Worm (Caenorhabditis elegans) whole organism, mixed stage, embryonic: ENCODE results near the gene nas-13.
A peak's percentile ranks its signal among the peaks of the same experiment; 100 is the strongest.

Experiments
- M03D4.4 ChIP-seq: sonication (generic microtip); optimal IDR thresholded peaks from 2 replicates; lab custom pipeline; 2017; ENCODE audit warnings: mild to moderate bottlenecking, missing genetic modification characterization, missing compliant biosample characterization
- blmp-1 ChIP-seq: fragments of 150-350 bp; optimal IDR thresholded peaks from 2 replicates; lab custom pipeline; 2014; ENCODE audit warnings: missing biosample characterization, missing genetic modification characterization
- ceh-39 ChIP-seq: fragments of 150-350 bp; optimal IDR thresholded peaks from 2 replicates; lab custom pipeline; 2014; ENCODE audit warnings: missing biosample characterization, missing genetic modification characterization
- ceh-43 ChIP-seq: fragments of 200-800 bp; sonication (Bioruptor generic); optimal IDR thresholded peaks from 2 replicates; lab custom pipeline; 2018; ENCODE audit warnings: mild to moderate bottlenecking, missing genetic modification characterization, moderate library complexity, missing compliant biosample characterization
- ceh-83 ChIP-seq: fragments of 200-800 bp; sonication (Bioruptor generic); optimal IDR thresholded peaks from 2 replicates; lab custom pipeline; 2018; ENCODE audit warnings: mild to moderate bottlenecking, missing genetic modification characterization, missing compliant biosample characterization
- ces-1 ChIP-seq: fragments of 150-350 bp; optimal IDR thresholded peaks from 2 replicates; lab custom pipeline; 2014; ENCODE audit warnings: missing biosample characterization, missing genetic modification reagents, missing genetic modification characterization
- cnd-1 ChIP-seq: fragments of 200-800 bp; sonication (Bioruptor generic); optimal IDR thresholded peaks from 2 replicates; lab custom pipeline; 2018; ENCODE audit warnings: mild to moderate bottlenecking, missing genetic modification characterization, missing compliant biosample characterization
- elt-1 ChIP-seq: sonication (generic microtip); optimal IDR thresholded peaks from 2 replicates; lab custom pipeline; 2017; ENCODE audit warnings: missing genetic modification characterization, mild to moderate bottlenecking, missing compliant biosample characterization, antibody characterized with exemption, moderate library complexity, borderline replicate concordance; ENCODE audit not compliant: insufficient read depth
- flh-1 ChIP-seq: fragments of 200-800 bp; sonication (Bioruptor generic); optimal IDR thresholded peaks from 2 replicates; lab custom pipeline; 2018; ENCODE audit warnings: mild to moderate bottlenecking, missing genetic modification characterization, moderate library complexity, missing compliant biosample characterization
- ham-2 ChIP-seq: fragments of 200-800 bp; sonication (Bioruptor generic); optimal IDR thresholded peaks from 2 replicates; lab custom pipeline; 2018; ENCODE audit warnings: mild to moderate bottlenecking, missing genetic modification characterization, missing compliant biosample characterization
- hlh-1 ChIP-seq: fragments of 150-350 bp; optimal IDR thresholded peaks from 2 replicates; lab custom pipeline; 2014; ENCODE audit warnings: missing biosample characterization, missing genetic modification reagents, missing genetic modification characterization
- lin-32 ChIP-seq: fragments of 200-800 bp; sonication (Bioruptor generic); optimal IDR thresholded peaks from 2 replicates; lab custom pipeline; 2018; ENCODE audit warnings: mild to moderate bottlenecking, missing genetic modification characterization, missing compliant biosample characterization
- lsy-2 ChIP-seq: fragments of 150-350 bp; optimal IDR thresholded peaks from 2 replicates; lab custom pipeline; 2014; ENCODE audit warnings: missing biosample characterization, missing genetic modification characterization
- mab-5 ChIP-seq: fragments of 150-350 bp; optimal IDR thresholded peaks from 2 replicates; lab custom pipeline; 2014; ENCODE audit warnings: missing biosample characterization, missing genetic modification characterization
- mep-1 ChIP-seq: fragments of 150-350 bp; optimal IDR thresholded peaks from 2 replicates; lab custom pipeline; 2017; ENCODE audit warnings: missing biosample characterization, missing genetic modification reagents, missing genetic modification characterization, inconsistent platforms
- mls-2 ChIP-seq: sonication (generic microtip); optimal IDR thresholded peaks from 2 replicates; lab custom pipeline; 2016; ENCODE audit warnings: mild to moderate bottlenecking, missing genetic modification characterization, moderate library complexity, missing compliant biosample characterization
- nhr-12 ChIP-seq: fragments of 150-350 bp; optimal IDR thresholded peaks from 2 replicates; lab custom pipeline; 2014; ENCODE audit warnings: missing biosample characterization, missing genetic modification characterization
- nhr-2 ChIP-seq: fragments of 150-350 bp; optimal IDR thresholded peaks from 2 replicates; lab custom pipeline; 2014; ENCODE audit warnings: missing biosample characterization, missing genetic modification characterization
- nhr-237 ChIP-seq: fragments of 150-350 bp; optimal IDR thresholded peaks from 2 replicates; lab custom pipeline; 2014; ENCODE audit warnings: missing biosample characterization, missing genetic modification characterization
- nhr-28 ChIP-seq: fragments of 150-350 bp; optimal IDR thresholded peaks from 2 replicates; lab custom pipeline; 2014; ENCODE audit warnings: missing biosample characterization, missing genetic modification characterization
- nhr-76 ChIP-seq: sonication (generic microtip); optimal IDR thresholded peaks from 2 replicates; lab custom pipeline; 2017; ENCODE audit warnings: missing biosample characterization, missing genetic modification characterization
- sem-2 ChIP-seq: fragments of 200-800 bp; sonication (Bioruptor generic); optimal IDR thresholded peaks from 2 replicates; lab custom pipeline; 2018; ENCODE audit warnings: mild to moderate bottlenecking, missing genetic modification characterization, missing compliant biosample characterization
- snpc-4 ChIP-seq: fragments of 150-350 bp; optimal IDR thresholded peaks from 2 replicates; lab custom pipeline; 2014; ENCODE audit warnings: missing biosample characterization, missing genetic modification characterization
- sptf-1 ChIP-seq: sonication (generic microtip); optimal IDR thresholded peaks from 2 replicates; lab custom pipeline; 2017; ENCODE audit warnings: mild to moderate bottlenecking, missing genetic modification characterization, moderate library complexity, missing compliant biosample characterization
- unc-120 ChIP-seq: sonication (generic microtip); optimal IDR thresholded peaks from 2 replicates; lab custom pipeline; 2017; ENCODE audit warnings: missing genetic modification characterization, missing compliant biosample characterization; ENCODE audit not compliant: poor library complexity, severe bottlenecking
- unc-39 ChIP-seq: fragments of 150-350 bp; optimal IDR thresholded peaks from 2 replicates; lab custom pipeline; 2014; ENCODE audit warnings: missing biosample characterization, missing genetic modification characterization
- unc-62 ChIP-seq: fragments of 150-350 bp; optimal IDR thresholded peaks from 2 replicates; lab custom pipeline; 2014; ENCODE audit warnings: missing biosample characterization, missing genetic modification reagents, missing genetic modification characterization
- zip-8 ChIP-seq: fragments of 150-350 bp; optimal IDR thresholded peaks from 2 replicates; lab custom pipeline; 2014; ENCODE audit warnings: missing biosample characterization, missing genetic modification characterization
- ztf-11 ChIP-seq: fragments of 150-350 bp; optimal IDR thresholded peaks from 2 replicates; lab custom pipeline; 2014; ENCODE audit warnings: missing biosample characterization, missing genetic modification characterization

The nas-13 gene

ce11 chrX:15433487-15433886 is 5.4 kb upstream of the nas-13 start, which contains the start of gene flp-32:
Gene flp-32, plus strand, starts transcription at chrX:15433787.
- TF ChIP-seq blmp-1 (tag; lab: Kevin White, UChicago) = no peak
- TF ChIP-seq hlh-1 (tag; lab: Kevin White, UChicago) = no peak
- no peak for TF ChIP-seq ham-2 (GFP tag; lab: Kevin White, UChicago)
- TF ChIP-seq zip-8 (tag; lab: Kevin White, UChicago) = no peak
- TF ChIP-seq ceh-43 (GFP tag; lab: Kevin White, UChicago) = no peak
- TF ChIP-seq, all 35 proteins: peak for 0

ce11 chrX:15430983-15431382 is 2.9 kb upstream of the nas-13 start, which contains the start of gene blos-8:
Gene blos-8, minus strand, starts transcription at chrX:15431198.
- TF ChIP-seq nhr-2 (tag; lab: Kevin White, UChicago) = no peak
- TF ChIP-seq ces-1 (GFP tag; lab: Kevin White, UChicago) = peak; percentile 66
- TF ChIP-seq nhr-28 = no peak

- TF ChIP-seq ceh-39 (no peak), nhr-28 (no peak), ceh-43 (GFP tag; lab: Kevin White, UChicago) (no peak), nhr-76 (tag; lab: Kevin White, UChicago) (no peak), elt-1 (no peak), ces-1 (GFP tag; lab: Kevin White, UChicago) (no peak), flh-1 (GFP tag; lab: Kevin White, UChicago) (no peak), mep-1 (tag; lab: Kevin White, UChicago) (no peak), unc-62 (no peak), ztf-11 (tag; lab: Kevin White, UChicago) (no peak), lin-32 (GFP tag; lab: Kevin White, UChicago) (no peak), nhr-2 (tag; lab: Kevin White, UChicago) (no peak)
Observed at ce11 chrX:15423708-15424423, 4.2 kb downstream of the nas-13 start.

ce11 chrX:15420671-15421070 is 7.4 kb downstream of the nas-13 start, which contains the start of gene F39D8.3:
Gene F39D8.3, plus strand, starts transcription at chrX:15420971.
- no peak for TF ChIP-seq unc-39 (tag; lab: Kevin White, UChicago)
- no peak for TF ChIP-seq ceh-43 (GFP tag; lab: Kevin White, UChicago)
- TF ChIP-seq elt-1 = no peak
- no peak for TF ChIP-seq ceh-39
- no peak for TF ChIP-seq zip-8 (tag; lab: Kevin White, UChicago)
- no peak for TF ChIP-seq snpc-4
- no peak for TF ChIP-seq ztf-11 (tag; lab: Kevin White, UChicago)
- no peak for TF ChIP-seq nhr-76 (tag; lab: Kevin White, UChicago)
- TF ChIP-seq nhr-12 (tag; lab: Kevin White, UChicago) = no peak

DNA sequence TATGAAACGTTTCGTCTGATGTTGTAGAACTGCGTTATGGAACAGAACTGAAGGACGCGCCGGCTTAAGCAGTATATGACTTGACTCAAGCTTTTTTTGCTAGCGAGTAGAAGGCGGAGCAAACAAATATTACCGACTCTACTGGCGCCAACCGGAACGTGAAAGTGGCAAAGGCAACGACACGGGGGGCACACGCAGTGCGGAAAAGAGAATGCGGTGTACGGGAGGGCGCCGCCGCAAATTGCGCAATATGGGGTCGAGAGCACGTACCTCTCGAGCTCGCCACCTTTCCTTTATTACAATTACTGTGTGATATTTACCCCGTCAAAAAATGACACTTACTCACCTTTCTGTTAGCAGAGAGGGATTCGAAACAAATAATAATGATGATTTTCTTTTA is 12.8 kb downstream of the nas-13 start, which contains the start of gene pqn-36:
Gene pqn-36 (minus strand): TSS at position 268 of the 400 bp plus-strand sequence.
- TF ChIP-seq cnd-1 (no peak), ceh-39 (no peak), lsy-2 (tag; lab: Kevin White, UChicago) (no peak), sem-2 (no peak), lin-32 (GFP tag; lab: Kevin White, UChicago) (no peak), ces-1 (GFP tag; lab: Kevin White, UChicago) (no peak), flh-1 (GFP tag; lab: Kevin White, UChicago) (no peak), blmp-1 (tag; lab: Kevin White, UChicago) (no peak), elt-1 (no peak), nhr-76 (tag; lab: Kevin White, UChicago) (no peak)
- TF ChIP-seq, all 35 proteins: peak for 0

- TF ChIP-seq M03D4.4 (tag; lab: Kevin White, UChicago) (no peak), sptf-1 (no peak), nhr-237 (tag; lab: Kevin White, UChicago) (no peak), elt-1 (no peak), mls-2 (tag; lab: Kevin White, UChicago) (no peak), unc-120 (tag; lab: Kevin White, UChicago) (no peak), mab-5 (no peak), ceh-43 (GFP tag; lab: Kevin White, UChicago) (no peak), ceh-39 (no peak), ceh-83 (no peak), nhr-28 (no peak), nhr-76 (tag; lab: Kevin White, UChicago) (no peak), flh-1 (GFP tag; lab: Kevin White, UChicago) (no peak)
Observed at ce11 chrX:15408577-15408976, 19.5 kb downstream of the nas-13 start.
